Fruit fly (Drosophila melanogaster): Measurements from ENCODE around the gene Nelf-A.

Gene Nelf-A

dm6 chr3R:21188540-21189276 is 34.8 kb upstream of the Nelf-A start (continued):
- TF ChIP-seq CG4282 (GFP tag; optimal IDR thresholded peaks at IDR 0.05) (peak; percentile 12), Ptx1 (GFP tag; IDR thresholded peaks at IDR 0.05) (no peak), Jarid2 (GFP tag; optimal IDR thresholded peaks at IDR 0.05) (peak; percentile 98), nerfin-2 (GFP tag; IDR thresholded peaks at IDR 0.05; ENCODE audit: partially characterized antibody) (peak; percentile 18; the same call in 1 of the 2 replicates), CG12219 (GFP tag; optimal IDR thresholded peaks at IDR 0.05) (peak; percentile 39), Fer1 (GFP tag; optimal IDR thresholded peaks at IDR 0.05) (peak; percentile 78), bbx (GFP tag; IDR thresholded peaks at IDR 0.05; ENCODE audit: partially characterized antibody) (peak; percentile 60; the same call in 1 of the 2 replicates), PHDP (tag; optimal IDR thresholded peaks at IDR 0.05) (peak; percentile 19), Elba2 (GFP tag; optimal IDR thresholded peaks at IDR 0.05) (peak; percentile 19), nau (GFP tag; optimal IDR thresholded peaks at IDR 0.05) (peak; percentile 42), Sin3A (optimal IDR thresholded peaks at IDR 0.05) (no peak), Fer3 (tag; optimal IDR thresholded peaks at IDR 0.05) (no peak), insv (GFP tag; optimal IDR thresholded peaks at IDR 0.05) (peak in 1 of 2 experiments; percentile 78), Ravus (GFP tag; IDR thresholded peaks at IDR 0.05) (no peak), cwo (GFP tag; optimal IDR thresholded peaks at IDR 0.05) (peak; percentile 91), CG14014 (GFP tag; IDR thresholded peaks at IDR 0.05) (no peak; the same call in 1 of the 2 replicates), grn (GFP tag; optimal IDR thresholded peaks at IDR 0.05) (peak; percentile 22), bsh (GFP tag; optimal IDR thresholded peaks at IDR 0.05) (peak in 1 of 2 experiments; percentile 18), Adf1 (GFP tag; IDR thresholded peaks at IDR 0.05) (peak; percentile 80), CG8765 (GFP tag; IDR thresholded peaks at IDR 0.05) (no peak), CG12769 (tag; optimal IDR thresholded peaks at IDR 0.05) (peak; percentile 85), CG7987 (GFP tag; optimal IDR thresholded peaks at IDR 0.05) (peak; percentile 81), ci (GFP tag; IDR thresholded peaks at IDR 0.05) (peak; percentile 80), luna (GFP tag; optimal IDR thresholded peaks at IDR 0.05) (no peak), pb (GFP tag; optimal IDR thresholded peaks at IDR 0.05) (peak; percentile 52), Lim3 (GFP tag; IDR thresholded peaks at IDR 0.05) (no peak), BtbVII (GFP tag; optimal IDR thresholded peaks at IDR 0.05) (peak; percentile 48), Dbx (GFP tag; IDR thresholded peaks at IDR 0.05) (peak; percentile 63; the same call in 2 of the 3 replicates), z (GFP tag; IDR thresholded peaks at IDR 0.05) (0 out of 3 replicates have a peak, but pooled peaks have one; percentile 22), dysf (GFP tag; IDR thresholded peaks at IDR 0.05) (no peak), NC2β (GFP tag; optimal IDR thresholded peaks at IDR 0.05) (no peak), CG11560 (tag; IDR thresholded peaks at IDR 0.05) (no peak), MESR4 (GFP tag; optimal IDR thresholded peaks at IDR 0.05) (peak; percentile 26), CG13287 (GFP tag; IDR thresholded peaks at IDR 0.05; ENCODE audit: partially characterized antibody) (peak; percentile 70), CrebB (tag; optimal IDR thresholded peaks at IDR 0.05) (peak; percentile 65), seq (GFP tag; IDR thresholded peaks at IDR 0.05) (peak; percentile 24; the same call in 1 of the 2 replicates), CG8359 (GFP tag; optimal IDR thresholded peaks at IDR 0.05; ENCODE audit: borderline replicate concordance) (no peak), Myb (GFP tag; optimal IDR thresholded peaks at IDR 0.05) (no peak), Optix (GFP tag; IDR thresholded peaks at IDR 0.05) (peak; percentile 46; the same call in 1 of the 3 replicates), CG33213 (GFP tag; optimal IDR thresholded peaks at IDR 0.05) (no peak), Awh (GFP tag; IDR thresholded peaks at IDR 0.05) (0 out of 2 replicates have a peak, but pooled peaks have one; percentile 28), mirr (GFP tag; optimal IDR thresholded peaks at IDR 0.05) (peak; percentile 90), Hand (GFP tag; optimal IDR thresholded peaks at IDR 0.05) (peak; percentile 15), gt (GFP tag; IDR thresholded peaks at IDR 0.05) (no peak), CG42726 (GFP tag; IDR thresholded peaks at IDR 0.05; ENCODE audit: partially characterized antibody) (peak; percentile 65; the same call in 1 of the 2 replicates), unc-4 (GFP tag; IDR thresholded peaks at IDR 0.05; ENCODE audit: partially characterized antibody) (peak; percentile 42; the same call in 1 of the 2 replicates), Xrp1 (GFP tag; IDR thresholded peaks at IDR 0.05) (0 out of 2 replicates have a peak, but pooled peaks have one; percentile 20), Rfx (GFP tag; IDR thresholded peaks at IDR 0.05) (0 out of 2 replicates have a peak, but pooled peaks have one; percentile 32)
